Worm (Caenorhabditis elegans): ENCODE results near the gene str-33.

DNA sequence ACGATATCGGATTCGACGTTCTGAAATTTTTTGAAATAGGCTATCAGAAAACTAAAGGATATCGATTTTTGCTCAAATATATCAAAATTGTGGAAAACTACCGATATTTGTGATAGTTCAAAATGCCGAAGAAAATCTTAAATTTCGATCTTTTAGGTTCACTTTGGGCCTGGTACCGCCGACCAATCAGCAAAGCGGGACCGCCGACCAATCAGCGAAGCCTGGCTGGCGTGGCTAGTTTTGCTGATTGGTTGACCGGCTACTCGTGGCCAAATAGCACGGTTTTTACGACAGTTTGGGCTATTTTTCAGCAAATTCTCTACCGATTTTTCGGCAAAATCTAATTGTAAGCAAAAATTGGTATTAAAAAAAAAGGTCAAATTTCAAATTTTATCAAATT, 18.1 kb upstream of the str-33 start:
- TF ChIP-seq ceh-22 (tag; optimal IDR thresholded peaks at IDR 0.05) = no peak
- TF ChIP-seq T23F11.4 (GFP tag; optimal IDR thresholded peaks at IDR 0.05) = no peak
- no peak for TF ChIP-seq pqm-1 (tag; optimal IDR thresholded peaks at IDR 0.05)
- TF ChIP-seq ceh-18 (tag; optimal IDR thresholded peaks at IDR 0.05) = no peak
- TF ChIP-seq ahr-1 (tag; optimal IDR thresholded peaks at IDR 0.05) = no peak
- TF ChIP-seq ceh-9 (tag; optimal IDR thresholded peaks at IDR 0.05) = no peak
- TF ChIP-seq dve-1 (tag; optimal IDR thresholded peaks at IDR 0.05) = no peak
- no peak for TF ChIP-seq ama-1 (optimal IDR thresholded peaks at IDR 0.05)

All from whole organism, late embryonic.